Fruit fly (Drosophila melanogaster) whole organism, embryonic: Measurements from ENCODE around the gene CG13671.

Experiments
- Asciz ChIP-seq: fragments of 200-800 bp; sonication (Bioruptor generic); optimal IDR thresholded peaks from 2 replicates; lab custom pipeline; 2017; ENCODE audit warnings: missing biosample characterization, mild to moderate bottlenecking, missing genetic modification characterization, missing genetic modification reagents
- Atf6 ChIP-seq: fragments of 200-800 bp; sonication (Bioruptor generic); IDR thresholded peaks from 2 replicates; pipeline ENCODE4 v1.3.6; 2022; ENCODE audit warnings: missing biosample characterization, missing genetic modification characterization
- BEAF-32 ChIP-seq: fragments of 200-800 bp; sonication (Bioruptor generic); optimal IDR thresholded peaks from 3 replicates; lab custom pipeline; 2017; ENCODE audit warnings: missing biosample characterization, missing genetic modification characterization, mild to moderate bottlenecking, moderate library complexity, missing genetic modification reagents
- Bdp1 ChIP-seq: fragments of 200-800 bp; sonication (Bioruptor generic); optimal IDR thresholded peaks from 3 replicates; lab custom pipeline; 2016; ENCODE audit warnings: missing biosample characterization, missing genetic modification characterization
- BtbVII ChIP-seq: fragments of 200-800 bp; sonication (Bioruptor generic); optimal IDR thresholded peaks from 3 replicates; lab custom pipeline; 2017; ENCODE audit warnings: missing biosample characterization, mild to moderate bottlenecking, missing genetic modification characterization
- CG1024 ChIP-seq: fragments of 200-800 bp; sonication (Bioruptor generic); IDR thresholded peaks from 2 replicates; pipeline ENCODE4 v1.3.6; 2022; ENCODE audit warnings: missing biosample characterization, missing genetic modification characterization
- CG10267 ChIP-seq: fragments of 200-800 bp; sonication (Bioruptor generic); optimal IDR thresholded peaks from 2 replicates; lab custom pipeline; 2018; ENCODE audit warnings: missing biosample characterization, mild to moderate bottlenecking, missing genetic modification characterization, moderate library complexity
- CG10274 ChIP-seq: fragments of 200-800 bp; sonication (Bioruptor generic); optimal IDR thresholded peaks from 3 replicates; lab custom pipeline; 2017; ENCODE audit warnings: missing biosample characterization, mild to moderate bottlenecking, missing genetic modification characterization
- CG10366 ChIP-seq: fragments of 200-800 bp; sonication (Bioruptor generic); IDR thresholded peaks from 2 replicates; pipeline ENCODE4 v1.3.6; 2022; ENCODE audit warnings: missing biosample characterization, missing genetic modification characterization
- CG10543 ChIP-seq: fragments of 200-800 bp; sonication (Bioruptor generic); optimal IDR thresholded peaks from 3 replicates; lab custom pipeline; 2017; ENCODE audit warnings: missing biosample characterization, mild to moderate bottlenecking, missing genetic modification characterization, moderate library complexity
- CG11695 ChIP-seq: fragments of 200-800 bp; sonication (Bioruptor generic); IDR thresholded peaks from 3 replicates; pipeline ENCODE4 v1.3.6; 2022; ENCODE audit warnings: missing biosample characterization, missing genetic modification characterization
- CG12299 ChIP-seq: fragments of 200-800 bp; sonication (Bioruptor generic); optimal IDR thresholded peaks from 2 replicates; lab custom pipeline; 2018; ENCODE audit warnings: missing biosample characterization, mild to moderate bottlenecking, missing genetic modification characterization
- CG12744 ChIP-seq: fragments of 200-800 bp; sonication (Bioruptor generic); optimal IDR thresholded peaks from 2 replicates; lab custom pipeline; 2016; ENCODE audit warnings: missing biosample characterization, missing genetic modification characterization
- CG14667 ChIP-seq: fragments of 200-800 bp; sonication (Bioruptor generic); IDR thresholded peaks from 2 replicates; pipeline ENCODE4 v1.3.6; 2022; ENCODE audit warnings: missing biosample characterization, missing genetic modification characterization
- CG1529 ChIP-seq: fragments of 200-800 bp; sonication (Bioruptor generic); optimal IDR thresholded peaks from 3 replicates; lab custom pipeline; 2018; ENCODE audit warnings: missing biosample characterization, missing genetic modification characterization
- CG16815 ChIP-seq: fragments of 200-800 bp; sonication (Bioruptor generic); optimal IDR thresholded peaks from 3 replicates; lab custom pipeline; 2017; ENCODE audit warnings: missing biosample characterization, mild to moderate bottlenecking, missing genetic modification characterization
- CG17328 ChIP-seq: fragments of 200-800 bp; sonication (Bioruptor generic); IDR thresholded peaks from 2 replicates; pipeline ENCODE4 v1.3.6; 2022; ENCODE audit warnings: missing biosample characterization, missing genetic modification characterization
- CG17829 ChIP-seq: fragments of 200-800 bp; optimal IDR thresholded peaks from 2 replicates; lab custom pipeline; 2019; ENCODE audit warnings: missing biosample characterization, mild to moderate bottlenecking, missing genetic modification characterization, moderate library complexity
- CG31365 ChIP-seq: fragments of 200-800 bp; sonication (Bioruptor generic); optimal IDR thresholded peaks from 2 replicates; lab custom pipeline; 2018; ENCODE audit warnings: missing biosample characterization, mild to moderate bottlenecking, missing genetic modification characterization
- CG6654 ChIP-seq: fragments of 200-800 bp; sonication (Bioruptor generic); optimal IDR thresholded peaks from 2 replicates; lab custom pipeline; 2017; ENCODE audit warnings: missing biosample characterization, mild to moderate bottlenecking, missing genetic modification characterization
- CG7372 ChIP-seq: fragments of 200-800 bp; sonication (Bioruptor generic); IDR thresholded peaks from 2 replicates; pipeline ENCODE4 v1.3.6; 2022; ENCODE audit warnings: missing biosample characterization, missing genetic modification characterization
- Deaf1 ChIP-seq: fragments of 200-800 bp; optimal IDR thresholded peaks from 3 replicates; lab custom pipeline; 2019; ENCODE audit warnings: missing biosample characterization, mild to moderate bottlenecking, missing genetic modification characterization, moderate library complexity
- Doc2 ChIP-seq: fragments of 200-800 bp; sonication (Bioruptor generic); IDR thresholded peaks from 2 replicates; pipeline ENCODE4 v1.3.6; 2022; ENCODE audit warnings: missing biosample characterization, missing genetic modification characterization
- H15 ChIP-seq: fragments of 200-800 bp; sonication (Bioruptor generic); IDR thresholded peaks from 3 replicates; pipeline ENCODE4 v1.3.6; 2022; ENCODE audit warnings: missing biosample characterization, missing genetic modification characterization
- Hmr ChIP-seq: fragments of 200-800 bp; sonication (Bioruptor generic); optimal IDR thresholded peaks from 3 replicates; lab custom pipeline; 2017; ENCODE audit warnings: mild to moderate bottlenecking, missing biosample characterization, missing genetic modification reagents, missing genetic modification characterization
- Hr3 ChIP-seq: fragments of 200-800 bp; sonication (Bioruptor generic); optimal IDR thresholded peaks from 3 replicates; lab custom pipeline; 2016; ENCODE audit warnings: missing biosample characterization, missing genetic modification characterization
- Hsf ChIP-seq: fragments of 200-800 bp; sonication (Bioruptor generic); optimal IDR thresholded peaks from 3 replicates; lab custom pipeline; 2016; ENCODE audit warnings: missing biosample characterization, missing genetic modification characterization
- Nf-YA ChIP-seq: fragments of 200-800 bp; sonication (Bioruptor generic); IDR thresholded peaks from 2 replicates; pipeline ENCODE4 v1.3.6; 2022; ENCODE audit warnings: missing biosample characterization, missing genetic modification characterization
- Scr ChIP-seq: fragments of 200-800 bp; sonication (Bioruptor generic); IDR thresholded peaks from 2 replicates; pipeline ENCODE4 v1.3.6; 2022; ENCODE audit warnings: missing biosample characterization, missing genetic modification characterization; ENCODE audit not compliant: partially characterized antibody
- az2 ChIP-seq: fragments of 200-800 bp; sonication (Bioruptor generic); optimal IDR thresholded peaks from 3 replicates; lab custom pipeline; 2016; ENCODE audit warnings: missing biosample characterization, missing genetic modification characterization
- bcd ChIP-seq: fragments of 200-800 bp; sonication (Bioruptor generic); optimal IDR thresholded peaks from 2 replicates; lab custom pipeline; 2017; ENCODE audit warnings: missing biosample characterization, mild to moderate bottlenecking, missing genetic modification characterization
- caup ChIP-seq: fragments of 200-800 bp; sonication (Bioruptor generic); optimal IDR thresholded peaks from 3 replicates; lab custom pipeline; 2017; ENCODE audit warnings: missing biosample characterization, mild to moderate bottlenecking, missing genetic modification characterization, moderate library complexity; ENCODE audit not compliant: severe bottlenecking
- crc ChIP-seq: fragments of 200-800 bp; sonication (Bioruptor generic); optimal IDR thresholded peaks from 2 replicates; lab custom pipeline; 2016; ENCODE audit warnings: missing biosample characterization, missing genetic modification characterization
- crp ChIP-seq, 2 experiments: fragments of 200-800 bp; sonication (Bioruptor generic); optimal IDR thresholded peaks; 2 replicates in 1 of 2; 3 replicates in 1 of 2; lab custom pipeline; 2017; ENCODE audit warnings: missing biosample characterization in 2 of 2, missing genetic modification characterization in 2 of 2, mild to moderate bottlenecking in 1 of 2, moderate library complexity in 1 of 2
- fd64A ChIP-seq: fragments of 200-800 bp; sonication (Bioruptor generic); optimal IDR thresholded peaks from 3 replicates; lab custom pipeline; 2018; ENCODE audit warnings: missing biosample characterization, mild to moderate bottlenecking, missing genetic modification characterization
- fd96Cb ChIP-seq: fragments of 200-800 bp; sonication (Bioruptor generic); optimal IDR thresholded peaks from 2 replicates; lab custom pipeline; 2018; ENCODE audit warnings: missing biosample characterization, mild to moderate bottlenecking, missing genetic modification characterization, moderate library complexity
- gcm2 ChIP-seq: fragments of 200-800 bp; sonication (Bioruptor generic); optimal IDR thresholded peaks from 2 replicates; lab custom pipeline; 2016; ENCODE audit warnings: missing biosample characterization, missing genetic modification characterization
- gem ChIP-seq: fragments of 200-800 bp; sonication (Bioruptor generic); optimal IDR thresholded peaks from 2 replicates; lab custom pipeline; 2019; ENCODE audit warnings: missing biosample characterization, mild to moderate bottlenecking, missing genetic modification characterization, moderate library complexity
- gfzf ChIP-seq: fragments of 200-800 bp; sonication (Bioruptor generic); optimal IDR thresholded peaks from 2 replicates; lab custom pipeline; 2016; ENCODE audit warnings: missing biosample characterization, mild to moderate bottlenecking, missing genetic modification characterization, moderate library complexity
- grau ChIP-seq: fragments of 200-800 bp; optimal IDR thresholded peaks from 3 replicates; lab custom pipeline; 2019; ENCODE audit warnings: missing biosample characterization, mild to moderate bottlenecking, missing genetic modification characterization, moderate library complexity
- kay ChIP-seq: fragments of 200-800 bp; sonication (Bioruptor generic); optimal IDR thresholded peaks from 2 replicates; lab custom pipeline; 2016; ENCODE audit warnings: missing biosample characterization, missing genetic modification characterization
- pan ChIP-seq, 4 experiments: fragments of >200 bp in 3 of 4; fragments of 200-800 bp in 1 of 4; sonication (Bioruptor generic) in 1 of 4; optimal IDR thresholded peaks in 3 of 4; IDR thresholded peaks in 1 of 4; 2 replicates each; pipeline versions ENCODE4 v1.3.6 to Lab custom; 2017 to 2022; ENCODE audit warnings: missing biosample characterization in 2 of 4, missing genetic modification characterization in 2 of 4, mixed read lengths in 1 of 4
- prd ChIP-seq, 3 experiments: fragments of >200 bp in 2 of 3; fragments of 200-800 bp in 1 of 3; sonication (Bioruptor generic) in 1 of 3; optimal IDR thresholded peaks in 2 of 3; IDR thresholded peaks in 1 of 3; 2 replicates in 2 of 3; 3 replicates in 1 of 3; pipeline versions ENCODE4 v1.3.6 to Lab custom; 2017 to 2022; ENCODE audit warnings: missing biosample characterization in 1 of 3, missing genetic modification characterization in 1 of 3
- sd ChIP-seq: fragments of 200-800 bp; sonication (Bioruptor generic); optimal IDR thresholded peaks from 3 replicates; lab custom pipeline; 2018; ENCODE audit warnings: missing biosample characterization, mild to moderate bottlenecking, missing genetic modification characterization, moderate library complexity
- vnd ChIP-seq: fragments of 200-800 bp; sonication (Bioruptor generic); IDR thresholded peaks from 3 replicates; pipeline ENCODE4 v1.3.6; 2022; ENCODE audit warnings: missing biosample characterization, missing genetic modification characterization; ENCODE audit not compliant: partially characterized antibody
- wdn ChIP-seq: fragments of 200-800 bp; sonication (Bioruptor generic); IDR thresholded peaks from 2 replicates; pipeline ENCODE4 v1.3.6; 2022; ENCODE audit warnings: missing biosample characterization, missing genetic modification characterization
- zen ChIP-seq: fragments of 200-800 bp; sonication (Bioruptor generic); optimal IDR thresholded peaks from 3 replicates; lab custom pipeline; 2018; ENCODE audit warnings: missing biosample characterization, mild to moderate bottlenecking, missing genetic modification characterization, moderate library complexity

CG13671 gene

dm6 chr3L:8315141-8315816 lies 15.4 kb downstream of the CG13671 start, which contains the start of gene Cpsf6 (continued):
- TF ChIP-seq BEAF-32 (GFP tag; lab: Kevin White, UChicago): peak; percentile 54
- no peak for TF ChIP-seq crc (GFP tag; lab: Kevin White, UChicago)
- peak; percentile 19 for TF ChIP-seq Deaf1 (tag; lab: Kevin White, UChicago)
- no peak for TF ChIP-seq wdn (GFP tag; lab: Robert Waterston, UW)
- no peak for TF ChIP-seq vnd (GFP tag; lab: Robert Waterston, UW)
- TF ChIP-seq CG17829 (tag; lab: Kevin White, UChicago): peak; percentile 80
- no peak for TF ChIP-seq pan (optimal IDR thresholded peaks at IDR 0.05; lab: Kevin White, UChicago)
- TF ChIP-seq pan (GFP tag; optimal IDR thresholded peaks at IDR 0.05 in 1 of 2, IDR thresholded peaks at IDR 0.05 in 1 of 2): peak in 1 of 2 experiments; percentile 60
- TF ChIP-seq Scr (GFP tag; lab: Robert Waterston, UW): no peak; the same call in 1 of the 2 replicates
- no peak for TF ChIP-seq Asciz (GFP tag; lab: Kevin White, UChicago)
- no peak for TF ChIP-seq sd (tag; lab: Kevin White, UChicago)
- peak; percentile 77 for TF ChIP-seq CG10366 (GFP tag; lab: Robert Waterston, UW)
- no peak for TF ChIP-seq prd (optimal IDR thresholded peaks at IDR 0.05; lab: Kevin White, UChicago)
- TF ChIP-seq prd (GFP tag; IDR thresholded peaks at IDR 0.05; lab: Robert Waterston, UW): peak; percentile 74
- no peak for TF ChIP-seq fd64A (GFP tag; lab: Kevin White, UChicago)
- no peak for TF ChIP-seq Doc2
- 0 out of 2 replicates have a peak, but pooled peaks have one; percentile 14 for TF ChIP-seq CG1024 (GFP tag; lab: Robert Waterston, UW)
- TF ChIP-seq Hsf (GFP tag; lab: Kevin White, UChicago): peak; percentile 61
- TF ChIP-seq kay (GFP tag; lab: Kevin White, UChicago): peak; percentile 27
- peak; percentile 22 for TF ChIP-seq CG16815
- TF ChIP-seq CG6654: no peak
- peak; percentile 34 for TF ChIP-seq CG31365 (tag; lab: Kevin White, UChicago)
- TF ChIP-seq CG7372 (GFP tag; lab: Robert Waterston, UW): peak; percentile 68
- TF ChIP-seq CG10274 (GFP tag; lab: Kevin White, UChicago): no peak
- peak; percentile 32; the same call in 1 of the 3 replicates for TF ChIP-seq H15 (GFP tag; lab: Robert Waterston, UW)
- TF ChIP-seq crp (GFP tag; optimal IDR thresholded peaks at IDR 0.05; lab: Kevin White, UChicago): peak in 1 of 2 experiments; percentile 7
- TF ChIP-seq CG11695: peak; percentile 60; the same call in 2 of the 3 replicates
- TF ChIP-seq CG17328 (GFP tag; lab: Robert Waterston, UW): peak; percentile 76
- TF ChIP-seq CG1529: peak; percentile 3
- TF ChIP-seq BtbVII (GFP tag; lab: Kevin White, UChicago): no peak
- TF ChIP-seq gcm2: no peak
- TF ChIP-seq Bdp1 (GFP tag; lab: Kevin White, UChicago): peak; percentile 29
- TF ChIP-seq CG14667 (GFP tag; lab: Robert Waterston, UW): peak; percentile 30; the same call in 1 of the 2 replicates
- TF ChIP-seq gfzf: peak; percentile 79
- TF ChIP-seq Hr3: peak; percentile 49
- peak; percentile 79 for TF ChIP-seq CG10267 (tag; lab: Kevin White, UChicago)
- peak; percentile 79 for TF ChIP-seq gem (tag; lab: Kevin White, UChicago)
- TF ChIP-seq fd96Cb (tag; lab: Kevin White, UChicago): peak; percentile 52
- peak; percentile 28 for TF ChIP-seq CG10543
- TF ChIP-seq Atf6 (GFP tag; lab: Robert Waterston, UW): peak; percentile 64
- TF ChIP-seq caup: peak; percentile 16
- TF ChIP-seq Hmr (GFP tag; lab: Kevin White, UChicago): peak; percentile 57
- peak; percentile 38 for TF ChIP-seq bcd (GFP tag; lab: Kevin White, UChicago)
- peak; percentile 41 for TF ChIP-seq CG12299
- TF ChIP-seq zen (tag; lab: Kevin White, UChicago): peak; percentile 89
- no peak for TF ChIP-seq CG12744 (GFP tag; lab: Kevin White, UChicago)
- peak; percentile 75 for TF ChIP-seq grau (tag; lab: Kevin White, UChicago)
- peak; percentile 32; the same call in 1 of the 2 replicates for TF ChIP-seq Nf-YA (GFP tag; lab: Robert Waterston, UW)
- peak; percentile 74 for TF ChIP-seq az2 (GFP tag; lab: Kevin White, UChicago)
